Worm (Caenorhabditis elegans): Measurements from ENCODE around the gene tcl-2.

The tcl-2 gene

DNA sequence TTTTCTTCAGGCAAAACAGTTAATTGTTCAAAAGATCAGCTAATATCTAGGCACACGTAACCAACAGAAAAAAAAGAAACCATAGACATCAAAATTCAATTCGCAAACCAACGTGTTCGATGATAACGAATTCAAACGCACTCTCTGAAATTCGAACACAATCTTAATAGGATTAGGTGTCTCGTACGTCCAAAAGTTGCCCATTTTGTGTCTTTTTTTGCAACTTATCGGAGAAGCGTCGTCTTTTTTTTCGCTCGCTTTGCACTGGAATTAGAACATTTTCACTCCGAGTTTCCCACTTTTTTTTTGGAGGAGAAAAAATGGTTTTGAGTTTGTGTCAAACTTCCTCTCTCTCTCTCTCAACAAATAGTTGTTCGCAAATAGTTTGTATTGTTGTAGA is 10.2 kb downstream of the tcl-2 start:
- TF ChIP-seq ceh-39 (tag; optimal IDR thresholded peaks at IDR 0.05): no peak
- TF ChIP-seq elt-1 (tag; optimal IDR thresholded peaks at IDR 0.05; ENCODE audit: borderline replicate concordance, insufficient read depth): no peak
- TF ChIP-seq mls-2 (tag; optimal IDR thresholded peaks at IDR 0.05): no peak
- TF ChIP-seq unc-62 (GFP tag; optimal IDR thresholded peaks at IDR 0.05): no peak
- no peak for TF ChIP-seq M03D4.4 (tag; optimal IDR thresholded peaks at IDR 0.05)
- no peak for TF ChIP-seq ham-2 (GFP tag; optimal IDR thresholded peaks at IDR 0.05)
- no peak for TF ChIP-seq hlh-1 (tag; optimal IDR thresholded peaks at IDR 0.05)
- no peak for TF ChIP-seq lin-32 (GFP tag; optimal IDR thresholded peaks at IDR 0.05)
- no peak for TF ChIP-seq ztf-11 (tag; optimal IDR thresholded peaks at IDR 0.05)
- no peak for TF ChIP-seq cnd-1 (tag; optimal IDR thresholded peaks at IDR 0.05)
- TF ChIP-seq nhr-2 (tag; optimal IDR thresholded peaks at IDR 0.05): no peak
- TF ChIP-seq snpc-4 (tag; optimal IDR thresholded peaks at IDR 0.05): no peak
- TF ChIP-seq lsy-2 (tag; optimal IDR thresholded peaks at IDR 0.05): no peak
- TF ChIP-seq unc-39 (tag; optimal IDR thresholded peaks at IDR 0.05): no peak
- no peak for TF ChIP-seq mab-5 (tag; optimal IDR thresholded peaks at IDR 0.05)

DNA sequence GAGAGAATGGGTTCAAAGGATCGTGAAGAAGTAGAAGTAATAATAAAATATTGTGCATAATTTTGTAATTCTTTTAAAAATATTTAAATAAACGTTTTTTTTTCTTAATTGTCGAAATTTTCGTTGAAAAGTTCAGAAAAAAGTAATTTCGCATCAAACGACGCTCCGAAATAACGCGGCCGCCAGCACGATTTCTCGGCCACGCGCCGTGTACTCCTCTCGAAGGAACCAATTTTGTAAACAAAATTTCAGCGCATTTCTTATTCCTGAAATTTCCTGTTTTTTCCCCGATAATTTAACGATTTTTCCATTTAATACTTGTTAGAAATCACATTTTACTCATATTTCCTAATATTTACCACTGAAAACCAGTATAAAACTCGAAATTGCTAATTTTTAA is 13.2 kb downstream of the tcl-2 start, which contains the start of gene Y38C1AA.12:
Y38C1AA.12 (plus strand) TSS at position 211 of the 400 bp plus-strand sequence.
- TF ChIP-seq sptf-1 (tag; optimal IDR thresholded peaks at IDR 0.05) (peak; percentile 68), elt-1 (tag; optimal IDR thresholded peaks at IDR 0.05; ENCODE audit: borderline replicate concordance, insufficient read depth) (no peak), ceh-39 (tag; optimal IDR thresholded peaks at IDR 0.05) (no peak), lsy-2 (tag; optimal IDR thresholded peaks at IDR 0.05) (peak; percentile 59), ceh-83 (GFP tag; optimal IDR thresholded peaks at IDR 0.05) (peak; percentile 11), sem-2 (GFP tag; optimal IDR thresholded peaks at IDR 0.05) (no peak), ham-2 (GFP tag; optimal IDR thresholded peaks at IDR 0.05) (no peak), unc-120 (tag; optimal IDR thresholded peaks at IDR 0.05; ENCODE audit: poor library complexity, severe bottlenecking) (no peak), hlh-1 (tag; optimal IDR thresholded peaks at IDR 0.05) (no peak), ces-1 (GFP tag; optimal IDR thresholded peaks at IDR 0.05) (peak; percentile 19), lin-32 (GFP tag; optimal IDR thresholded peaks at IDR 0.05) (peak; percentile 6), cnd-1 (tag; optimal IDR thresholded peaks at IDR 0.05) (peak; percentile 40), mls-2 (tag; optimal IDR thresholded peaks at IDR 0.05) (peak; percentile 69), pha-4 (tag; optimal IDR thresholded peaks at IDR 0.05) (peak; percentile 61), M03D4.4 (tag; optimal IDR thresholded peaks at IDR 0.05) (peak; percentile 36), drap-1 (GFP tag; optimal IDR thresholded peaks at IDR 0.05) (peak; percentile 24), lin-13 (tag; optimal IDR thresholded peaks at IDR 0.05) (peak; percentile 47), mep-1 (tag; optimal IDR thresholded peaks at IDR 0.05) (peak; percentile 17), nhr-237 (tag; optimal IDR thresholded peaks at IDR 0.05) (peak; percentile 35), bed-3 (GFP tag; optimal IDR thresholded peaks at IDR 0.05) (no peak)

DNA sequence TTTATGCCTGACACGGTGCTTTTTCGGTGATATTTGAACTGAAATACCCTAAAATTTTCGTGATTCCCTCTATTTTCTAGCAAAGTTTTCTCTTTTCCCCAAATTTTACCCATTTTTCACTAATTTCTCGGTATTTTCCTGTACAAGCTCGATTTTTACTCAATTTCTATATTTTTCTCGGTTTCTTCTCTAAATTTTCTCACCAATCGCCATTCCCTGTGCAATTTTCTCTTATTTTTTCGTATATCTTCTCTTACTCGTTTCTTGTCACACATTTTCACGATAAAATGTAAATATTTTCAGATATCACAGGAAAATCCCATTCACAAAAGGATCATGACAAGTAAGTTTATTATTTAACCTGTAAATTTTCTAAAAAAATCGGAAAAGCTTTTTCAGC is 15.6 kb downstream of the tcl-2 start, which contains the start of gene csn-3:
csn-3 (plus strand) TSS at position 301 of the 400 bp plus-strand sequence.
- TF ChIP-seq M03D4.4 (tag; optimal IDR thresholded peaks at IDR 0.05) (no peak), ces-1 (GFP tag; optimal IDR thresholded peaks at IDR 0.05) (no peak), nhr-28 (tag; optimal IDR thresholded peaks at IDR 0.05) (no peak), sptf-1 (tag; optimal IDR thresholded peaks at IDR 0.05) (no peak), unc-62 (GFP tag; optimal IDR thresholded peaks at IDR 0.05) (no peak), elt-1 (tag; optimal IDR thresholded peaks at IDR 0.05; ENCODE audit: borderline replicate concordance, insufficient read depth) (no peak), ztf-11 (tag; optimal IDR thresholded peaks at IDR 0.05) (no peak), drap-1 (GFP tag; optimal IDR thresholded peaks at IDR 0.05) (no peak), hlh-1 (tag; optimal IDR thresholded peaks at IDR 0.05) (no peak), ceh-43 (GFP tag; optimal IDR thresholded peaks at IDR 0.05) (no peak), sem-2 (GFP tag; optimal IDR thresholded peaks at IDR 0.05) (no peak), nhr-12 (tag; optimal IDR thresholded peaks at IDR 0.05) (no peak), flh-1 (GFP tag; optimal IDR thresholded peaks at IDR 0.05) (no peak), mls-2 (tag; optimal IDR thresholded peaks at IDR 0.05) (no peak), zip-8 (tag; optimal IDR thresholded peaks at IDR 0.05) (no peak), nhr-237 (tag; optimal IDR thresholded peaks at IDR 0.05) (no peak), elt-3 (tag; optimal IDR thresholded peaks at IDR 0.05) (no peak), pha-4 (tag; optimal IDR thresholded peaks at IDR 0.05) (no peak), ceh-83 (GFP tag; optimal IDR thresholded peaks at IDR 0.05) (no peak), unc-39 (tag; optimal IDR thresholded peaks at IDR 0.05) (no peak)

DNA sequence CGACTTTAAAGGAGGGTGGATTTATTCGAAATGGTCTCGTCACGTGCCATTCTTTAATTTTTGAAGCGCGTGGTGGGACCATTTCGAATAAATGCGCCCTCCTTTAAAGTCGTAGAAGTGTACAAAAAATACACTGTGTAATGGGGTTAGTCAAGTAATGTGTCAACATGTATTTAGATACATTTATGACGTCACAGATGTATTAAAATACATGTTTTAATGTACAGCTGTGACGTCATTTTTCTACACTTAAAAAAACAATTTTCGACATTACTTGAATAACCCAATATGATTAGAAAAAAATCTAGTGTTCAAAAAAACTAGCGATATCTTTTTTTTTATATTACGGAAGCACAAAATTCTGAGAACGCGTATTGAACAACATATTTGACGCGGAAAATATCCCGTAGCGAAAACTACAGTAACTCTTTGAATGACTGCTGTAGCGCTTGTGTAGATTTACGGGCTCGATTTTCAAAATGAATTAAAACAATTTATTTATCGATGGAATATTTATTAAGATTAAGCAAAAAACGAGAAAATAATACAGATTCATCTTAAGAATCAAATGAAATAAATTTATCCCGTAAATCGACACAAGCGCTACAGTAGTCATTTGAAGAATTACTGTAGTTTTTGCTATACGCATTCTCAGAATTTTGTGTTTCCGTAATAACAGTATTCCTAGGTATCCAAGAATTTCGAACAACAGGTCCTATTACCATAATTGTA is 24.2 kb downstream of the tcl-2 start, which contains the start of gene gfrp-1:
gfrp-1 (plus strand) TSS at position 682 of the 732 bp plus-strand sequence.
- TF ChIP-seq zip-8 (tag; optimal IDR thresholded peaks at IDR 0.05) (peak; percentile 98), nhr-237 (tag; optimal IDR thresholded peaks at IDR 0.05) (no peak), bed-3 (GFP tag; optimal IDR thresholded peaks at IDR 0.05) (no peak)

All from whole organism, mixed stage, embryonic.